Fruit fly (Drosophila melanogaster): ENCODE data around the gene OXA1L.

The OXA1L gene

DNA sequence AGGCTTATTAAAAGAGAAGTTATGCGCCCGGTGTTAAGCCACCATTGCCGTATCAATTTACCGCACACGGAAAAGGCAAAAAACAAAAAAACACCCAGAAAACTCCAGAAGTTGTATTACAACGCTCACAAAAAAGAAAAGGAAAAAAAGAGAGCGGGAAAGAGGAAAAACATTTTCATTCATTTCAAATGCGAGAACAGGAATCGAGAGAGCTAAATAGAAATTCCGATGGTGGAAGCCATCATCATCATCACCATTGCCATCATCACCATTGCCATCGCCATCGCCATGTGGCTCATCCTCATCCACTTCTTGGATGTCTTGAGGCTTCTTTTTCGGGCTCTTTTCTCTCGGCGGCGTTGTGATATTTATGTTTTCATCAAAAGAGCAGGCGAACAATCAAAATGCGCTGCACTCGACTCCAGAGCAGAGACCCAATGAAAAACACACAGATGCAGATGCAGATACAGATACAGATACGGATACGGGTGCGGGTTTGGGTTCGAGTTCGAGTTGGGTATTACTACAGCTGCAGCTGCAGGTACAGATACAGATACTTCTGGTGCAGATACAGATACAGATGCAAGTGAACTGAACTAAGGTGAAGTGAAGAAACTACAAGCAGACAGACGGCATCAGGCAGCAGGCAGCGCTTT, 35.0 kb downstream of the OXA1L start:
- TF ChIP-seq insv (optimal IDR thresholded peaks at IDR 0.05) (no peak), Sin3A (optimal IDR thresholded peaks at IDR 0.05) (no peak), psq (optimal IDR thresholded peaks at IDR 0.05) (no peak), ttk (optimal IDR thresholded peaks at IDR 0.05) (no peak), h (optimal IDR thresholded peaks at IDR 0.05) (no peak), Myc (optimal IDR thresholded peaks at IDR 0.05) (no peak)

DNA sequence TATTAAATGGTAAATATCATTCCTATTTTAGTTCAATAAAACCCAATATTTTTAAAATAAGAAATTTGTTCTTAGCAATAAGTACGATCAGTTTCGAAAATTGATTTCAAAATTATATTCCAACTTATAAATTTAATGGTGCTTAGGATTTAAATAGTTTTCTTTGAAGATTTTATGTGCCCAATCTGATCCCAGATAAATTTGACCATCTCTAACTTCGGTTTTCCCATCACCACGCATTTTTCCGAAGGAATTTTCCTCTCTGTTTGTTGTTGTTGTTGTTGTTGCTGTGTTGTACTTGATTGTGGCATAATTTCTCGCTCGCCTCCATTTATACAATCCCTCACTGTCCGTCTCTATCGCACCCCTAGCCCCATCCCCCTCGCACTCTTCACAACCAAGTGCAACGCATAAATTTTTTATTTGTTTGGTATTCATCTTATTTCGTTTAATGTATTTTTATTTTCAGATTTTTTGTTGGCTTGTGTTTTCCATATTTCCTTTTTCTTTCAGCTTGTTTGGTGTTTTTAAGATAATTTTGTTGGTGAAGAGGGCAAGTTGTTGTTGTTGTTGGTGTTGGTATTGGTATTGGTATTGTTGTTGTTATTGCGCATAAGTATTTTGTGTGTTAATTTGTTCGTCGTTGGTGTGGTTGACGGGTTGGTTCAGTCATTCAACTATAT, 36.5 kb downstream of the OXA1L start:
- TF ChIP-seq insv (optimal IDR thresholded peaks at IDR 0.05) (no peak), Myc (optimal IDR thresholded peaks at IDR 0.05) (no peak), ttk (optimal IDR thresholded peaks at IDR 0.05) (no peak), h (optimal IDR thresholded peaks at IDR 0.05) (no peak), Sin3A (optimal IDR thresholded peaks at IDR 0.05) (no peak), psq (optimal IDR thresholded peaks at IDR 0.05) (no peak)

DNA sequence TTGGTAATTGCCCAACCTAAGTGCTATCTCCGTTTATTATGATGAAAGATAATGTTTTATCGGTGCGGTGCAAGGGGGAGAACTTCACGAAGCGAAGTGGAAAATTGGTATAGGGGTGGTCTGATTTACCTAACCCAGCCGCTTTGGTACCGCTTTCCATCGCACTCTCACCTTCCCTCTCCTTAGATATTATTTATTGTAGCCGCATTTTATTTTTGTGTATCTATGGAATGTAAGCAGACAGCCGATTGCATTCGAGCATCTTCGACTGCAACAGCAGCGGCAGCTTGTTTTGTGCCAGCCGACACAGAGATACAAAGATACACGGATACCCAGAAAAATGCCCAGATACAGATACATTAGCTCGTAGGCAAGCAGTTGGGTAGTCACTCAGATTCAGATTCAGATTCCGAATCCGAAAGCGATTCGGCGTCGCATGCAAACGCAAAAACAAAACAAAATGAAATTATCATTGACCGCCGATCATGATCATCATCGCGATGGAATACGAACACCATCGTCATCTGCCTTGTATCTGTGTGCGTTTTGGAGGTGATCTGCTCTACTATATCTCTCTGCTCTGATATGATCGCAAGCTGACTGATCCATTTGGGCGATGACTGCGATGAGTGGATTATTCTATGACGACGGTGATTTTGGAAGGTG, 37.4 kb downstream of the OXA1L start:
- TF ChIP-seq Sin3A (optimal IDR thresholded peaks at IDR 0.05) (no peak), Myc (optimal IDR thresholded peaks at IDR 0.05) (no peak), h (optimal IDR thresholded peaks at IDR 0.05) (no peak), psq (optimal IDR thresholded peaks at IDR 0.05) (no peak), insv (optimal IDR thresholded peaks at IDR 0.05) (no peak), ttk (optimal IDR thresholded peaks at IDR 0.05) (no peak)

DNA sequence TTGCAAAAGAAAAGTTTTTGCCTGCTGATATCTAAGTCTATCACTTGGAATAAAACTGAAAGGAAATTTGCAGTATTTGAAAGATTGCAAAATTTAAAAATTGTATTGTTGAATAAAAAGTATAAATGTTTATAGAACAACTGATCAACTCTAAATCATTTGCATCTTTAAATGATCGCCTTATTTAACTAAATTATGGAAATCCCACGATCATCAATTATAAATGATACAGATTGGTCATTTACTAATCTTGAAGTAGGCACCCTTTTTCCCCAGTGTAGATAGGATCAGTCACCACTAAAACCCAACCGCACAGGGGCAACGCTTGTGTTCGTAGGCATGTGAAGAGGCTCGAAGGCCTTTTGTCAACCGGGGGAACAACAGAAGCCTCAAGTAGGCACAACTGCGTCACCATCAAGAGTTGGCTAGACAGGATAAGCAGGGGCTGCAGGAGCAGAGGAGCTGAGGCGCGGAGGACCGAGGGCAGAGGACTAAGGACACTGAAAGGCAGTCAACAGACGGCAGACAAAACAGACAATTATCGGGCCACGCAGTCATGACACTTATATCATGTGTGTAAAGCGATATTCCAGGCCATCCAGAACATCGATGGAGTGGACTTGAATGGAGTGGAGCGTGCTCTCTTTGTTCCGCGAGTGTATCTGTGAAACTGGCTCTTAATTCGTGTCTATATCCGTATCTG, 38.3 kb downstream of the OXA1L start:
- TF ChIP-seq Sin3A (optimal IDR thresholded peaks at IDR 0.05), result no peak

DNA sequence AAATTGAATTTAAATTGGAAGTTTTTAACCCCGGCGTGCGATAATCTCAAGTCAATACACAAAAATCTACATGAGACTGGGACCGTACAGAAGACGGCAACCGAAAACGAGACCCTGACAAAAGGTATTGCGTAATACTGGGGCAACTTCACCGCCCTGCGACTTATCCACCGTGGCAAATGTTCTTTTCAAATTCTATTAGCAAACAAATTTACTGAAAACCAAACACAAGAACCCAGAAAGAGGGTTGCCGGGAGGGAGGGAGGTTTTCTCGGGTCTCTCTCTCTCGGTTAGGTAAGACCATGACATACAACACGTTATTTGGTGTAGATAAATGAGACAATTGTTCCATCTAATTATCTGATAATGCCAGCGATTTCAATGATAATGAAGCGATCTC, 40.5 kb downstream of the OXA1L start:
- TF ChIP-seq Sin3A (optimal IDR thresholded peaks at IDR 0.05) (no peak), psq (optimal IDR thresholded peaks at IDR 0.05) (no peak), h (optimal IDR thresholded peaks at IDR 0.05) (no peak), ttk (optimal IDR thresholded peaks at IDR 0.05) (no peak), Myc (optimal IDR thresholded peaks at IDR 0.05) (no peak), insv (optimal IDR thresholded peaks at IDR 0.05) (no peak)

DNA sequence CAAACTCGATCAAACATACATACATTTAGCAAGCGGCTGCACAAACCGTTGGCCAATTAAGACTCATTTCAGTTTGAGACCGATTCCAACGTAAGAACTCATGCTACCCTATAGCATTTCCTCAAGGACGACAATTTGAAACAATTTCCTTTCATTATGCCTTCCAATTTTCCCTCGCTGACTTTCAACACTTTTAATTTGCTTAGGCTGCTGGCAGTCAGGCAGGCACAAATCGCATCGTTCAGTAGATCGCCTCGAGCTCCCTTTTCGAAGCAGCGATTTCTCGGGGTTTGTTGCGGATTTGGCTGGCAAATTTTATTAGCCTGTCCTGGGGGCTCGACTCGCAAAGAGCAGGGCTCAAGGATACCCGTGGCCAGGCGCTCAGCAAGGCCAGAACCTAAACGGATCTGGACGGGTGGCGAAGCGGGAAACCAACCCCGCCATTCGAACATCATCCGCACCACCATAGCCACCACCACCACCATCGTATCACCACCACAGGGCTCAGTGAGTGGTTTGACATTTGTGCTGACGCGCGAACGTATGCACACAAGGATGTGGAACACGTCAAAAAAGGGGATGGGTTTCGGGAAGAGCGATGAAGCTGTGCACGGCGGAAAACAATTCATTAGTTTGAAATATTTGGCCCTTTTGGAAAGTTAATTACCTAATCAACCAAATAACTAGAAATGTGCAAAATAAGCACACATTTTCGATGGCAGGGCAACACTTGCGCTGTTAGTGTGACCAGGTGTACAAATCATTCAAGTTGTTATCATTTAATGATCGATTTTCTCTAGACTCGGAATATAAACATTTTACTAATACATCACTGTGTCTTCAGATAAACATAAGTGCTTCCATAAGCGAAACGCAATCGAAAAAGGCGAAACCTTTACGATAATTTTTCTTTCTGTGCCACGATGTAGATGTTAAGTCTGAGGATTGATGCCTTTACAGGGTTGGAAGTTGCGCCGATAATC, 41.4 kb downstream of the OXA1L start:
- TF ChIP-seq Myc (optimal IDR thresholded peaks at IDR 0.05) (no peak), insv (optimal IDR thresholded peaks at IDR 0.05) (no peak), psq (optimal IDR thresholded peaks at IDR 0.05) (no peak), ttk (optimal IDR thresholded peaks at IDR 0.05) (no peak), Sin3A (optimal IDR thresholded peaks at IDR 0.05) (no peak), h (optimal IDR thresholded peaks at IDR 0.05) (no peak)

DNA sequence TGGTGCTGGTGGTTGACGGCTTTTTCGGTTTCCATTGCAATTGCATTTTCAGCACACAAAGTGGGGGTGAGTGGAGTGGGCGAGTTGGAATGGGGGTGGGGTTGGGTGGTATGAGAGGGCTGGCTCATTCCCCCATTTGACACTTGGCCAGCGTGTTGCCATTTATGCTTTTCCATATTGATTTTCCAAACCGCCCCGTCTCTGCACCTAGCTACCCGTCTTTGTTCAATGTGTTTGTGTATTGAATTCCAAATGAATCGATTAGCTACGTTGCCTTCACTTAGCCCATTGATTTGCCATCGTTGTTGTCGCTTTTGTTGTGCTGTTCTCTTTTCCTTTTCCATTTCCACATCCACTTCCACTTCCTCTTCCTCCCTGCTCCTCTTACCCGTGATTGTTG, 42.6 kb downstream of the OXA1L start:
- TF ChIP-seq psq (optimal IDR thresholded peaks at IDR 0.05) (no peak), Sin3A (optimal IDR thresholded peaks at IDR 0.05) (no peak), insv (optimal IDR thresholded peaks at IDR 0.05) (no peak), ttk (optimal IDR thresholded peaks at IDR 0.05) (no peak), h (optimal IDR thresholded peaks at IDR 0.05) (no peak), Myc (optimal IDR thresholded peaks at IDR 0.05) (no peak)

DNA sequence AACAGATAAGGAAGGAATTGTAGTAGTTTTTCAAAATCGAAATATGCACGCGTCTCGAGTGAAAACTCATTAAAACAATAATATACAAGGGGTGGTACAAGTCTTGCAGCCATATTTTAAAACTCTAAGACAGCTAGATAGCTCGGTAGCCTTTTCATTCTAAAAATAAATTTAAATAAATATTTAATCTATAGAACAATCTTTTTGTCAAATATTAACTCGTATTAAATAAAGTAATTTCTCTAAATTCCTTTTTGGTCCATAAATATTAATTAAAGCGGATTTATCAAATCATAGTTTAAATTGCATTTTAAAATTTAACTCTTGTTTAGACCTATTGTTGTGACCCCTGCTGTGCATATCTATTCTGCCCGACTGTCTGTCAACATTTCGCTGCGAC, 43.0 kb downstream of the OXA1L start:
- no peak for TF ChIP-seq insv (optimal IDR thresholded peaks at IDR 0.05)
- no peak for TF ChIP-seq ttk (optimal IDR thresholded peaks at IDR 0.05)
- no peak for TF ChIP-seq h (optimal IDR thresholded peaks at IDR 0.05)
- no peak for TF ChIP-seq Myc (optimal IDR thresholded peaks at IDR 0.05)
- no peak for TF ChIP-seq Sin3A (optimal IDR thresholded peaks at IDR 0.05)
- TF ChIP-seq psq (optimal IDR thresholded peaks at IDR 0.05), result no peak

DNA sequence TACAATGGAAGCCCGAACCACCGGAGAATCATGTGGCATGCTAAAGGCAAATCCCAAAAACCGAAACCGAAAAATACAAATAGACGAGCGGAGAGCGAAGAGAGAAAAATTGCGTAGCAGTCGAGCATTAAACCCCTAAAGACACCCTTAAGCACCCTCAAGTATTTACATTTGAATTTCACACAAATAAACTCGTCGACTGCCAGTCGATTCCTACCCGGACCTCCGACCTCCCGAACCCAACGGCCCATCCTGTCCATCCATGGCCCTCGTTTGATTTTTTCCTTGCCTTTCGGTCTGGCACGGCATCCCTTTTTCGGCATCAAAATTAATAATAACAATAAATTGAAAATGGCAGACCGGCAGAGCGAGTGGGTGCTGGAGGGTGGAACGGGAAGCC, 43.4 kb downstream of the OXA1L start:
- no peak for TF ChIP-seq Myc (optimal IDR thresholded peaks at IDR 0.05)
- no peak for TF ChIP-seq psq (optimal IDR thresholded peaks at IDR 0.05)
- no peak for TF ChIP-seq ttk (optimal IDR thresholded peaks at IDR 0.05)
- no peak for TF ChIP-seq insv (optimal IDR thresholded peaks at IDR 0.05)
- no peak for TF ChIP-seq h (optimal IDR thresholded peaks at IDR 0.05)
- TF ChIP-seq Sin3A (optimal IDR thresholded peaks at IDR 0.05), result no peak

DNA sequence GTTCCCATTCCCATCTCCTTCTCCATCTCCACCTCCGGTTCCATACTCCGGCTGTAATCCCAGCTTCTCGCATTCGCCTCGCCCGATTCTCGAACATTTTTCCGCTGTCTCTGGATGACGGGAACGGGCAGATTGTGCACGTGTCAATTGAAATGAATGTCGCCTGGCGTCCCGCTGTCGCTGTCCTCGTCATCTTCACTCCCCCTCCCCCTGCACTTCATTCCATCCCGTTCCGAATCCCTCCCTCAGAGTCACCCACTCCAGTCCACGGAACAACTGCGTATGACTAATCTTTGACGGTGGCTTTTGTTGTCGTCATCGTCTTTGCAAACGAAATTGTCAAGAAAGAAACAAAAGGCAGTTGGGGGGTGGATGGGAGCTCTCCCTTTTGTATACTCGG, 44.4 kb downstream of the OXA1L start:
- no peak for TF ChIP-seq insv (optimal IDR thresholded peaks at IDR 0.05)
- TF ChIP-seq ttk (optimal IDR thresholded peaks at IDR 0.05), result no peak
- no peak for TF ChIP-seq Sin3A (optimal IDR thresholded peaks at IDR 0.05)
- no peak for TF ChIP-seq psq (optimal IDR thresholded peaks at IDR 0.05)
- no peak for TF ChIP-seq h (optimal IDR thresholded peaks at IDR 0.05)
- no peak for TF ChIP-seq Myc (optimal IDR thresholded peaks at IDR 0.05)

DNA sequence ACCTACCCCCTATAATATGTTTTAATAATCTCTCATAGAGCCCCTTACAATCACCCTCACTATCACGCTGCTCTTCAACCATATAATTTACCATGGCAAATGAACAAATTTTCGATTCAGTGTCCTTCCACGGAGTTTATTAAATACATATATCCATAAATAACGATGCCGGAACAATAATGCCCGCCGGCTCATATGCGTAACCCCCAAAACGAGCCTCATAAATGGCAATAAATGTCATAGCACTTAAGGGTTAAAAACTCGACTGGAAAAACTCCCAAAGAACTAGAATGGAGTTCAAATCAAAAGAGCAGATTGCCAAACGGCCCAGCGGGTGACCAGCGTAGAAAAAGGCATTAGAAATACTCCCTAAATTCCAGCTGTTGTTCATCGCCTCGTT, 45.4 kb downstream of the OXA1L start:
- no peak for TF ChIP-seq ttk (optimal IDR thresholded peaks at IDR 0.05)
- no peak for TF ChIP-seq h (optimal IDR thresholded peaks at IDR 0.05)
- TF ChIP-seq Sin3A (optimal IDR thresholded peaks at IDR 0.05), result no peak
- TF ChIP-seq Myc (optimal IDR thresholded peaks at IDR 0.05), result no peak
- no peak for TF ChIP-seq insv (optimal IDR thresholded peaks at IDR 0.05)
- no peak for TF ChIP-seq psq (optimal IDR thresholded peaks at IDR 0.05)

Data from Kc167 (cell line).